Fruit fly (Drosophila melanogaster): ENCODE measurements around the gene Eip74EF.

The Eip74EF gene

DNA sequence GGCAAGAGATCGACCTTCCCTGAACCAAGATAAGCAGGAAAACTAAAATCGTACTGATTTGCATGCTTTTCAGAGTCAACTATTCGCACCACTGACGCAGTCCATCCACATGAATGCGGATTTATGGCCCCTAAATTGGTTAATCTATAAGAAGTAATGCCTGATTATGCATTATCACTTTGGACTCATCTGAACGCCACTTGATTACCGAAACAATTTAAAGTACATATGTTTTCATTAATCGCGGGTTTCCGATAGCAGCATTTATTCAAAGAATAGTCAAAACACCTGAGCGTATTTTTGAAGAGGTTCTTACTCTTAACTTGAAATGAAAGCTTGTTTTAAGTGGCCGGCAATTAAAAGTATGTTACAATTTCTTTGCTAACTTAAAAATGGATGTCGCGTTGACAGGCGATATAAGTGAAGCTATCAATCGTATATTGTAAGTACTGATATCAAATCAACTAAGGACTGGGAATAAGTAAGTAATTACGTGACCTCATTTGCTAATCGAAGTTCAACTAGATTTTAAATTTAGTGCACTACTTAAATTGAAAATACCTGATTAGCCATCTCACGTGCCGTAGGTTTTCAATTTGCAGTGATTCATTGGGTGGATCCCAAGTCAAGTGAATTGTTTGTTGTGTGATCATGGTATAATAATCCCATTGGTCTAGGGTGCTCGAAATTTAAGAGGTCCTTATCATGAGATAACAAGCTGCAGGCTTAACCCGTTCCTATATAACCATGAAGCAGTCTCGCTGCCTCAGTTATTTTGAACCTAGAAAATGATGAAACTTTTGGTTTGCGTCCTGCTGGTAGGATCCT is 69.9 kb downstream of the Eip74EF start, which contains the start of the genes Jon74E and CG7542 (continued):
- TF ChIP-seq disco-r (GFP tag; optimal IDR thresholded peaks at IDR 0.05) (no peak), CG10366 (GFP tag; IDR thresholded peaks at IDR 0.05) (no peak), Camta (GFP tag; optimal IDR thresholded peaks at IDR 0.05) (no peak), CG4707 (GFP tag; optimal IDR thresholded peaks at IDR 0.05) (no peak), CG11093 (GFP tag; IDR thresholded peaks at IDR 0.05) (no peak), sim (GFP tag; IDR thresholded peaks at IDR 0.05) (no peak)

DNA sequence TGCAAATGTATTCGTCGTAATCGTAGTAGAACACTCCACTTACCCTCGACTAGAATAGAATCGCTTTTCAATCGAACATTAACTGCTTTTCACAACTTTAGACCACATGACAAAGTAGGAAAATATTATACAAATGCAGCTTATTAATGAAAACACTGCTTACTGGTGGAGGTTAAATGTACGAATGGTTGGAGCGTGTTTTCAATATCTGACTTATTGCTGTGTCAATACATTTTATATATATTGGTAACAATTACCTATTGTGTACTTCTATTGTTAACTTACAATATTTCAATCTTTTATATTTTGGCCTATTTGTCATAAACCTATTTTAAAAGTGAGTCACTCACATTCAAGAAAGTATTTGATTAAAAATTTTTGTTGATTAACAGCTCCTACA is 79.1 kb downstream of the Eip74EF start:
- TF ChIP-seq CG15514 (GFP tag; optimal IDR thresholded peaks at IDR 0.05) (no peak), crc (GFP tag; optimal IDR thresholded peaks at IDR 0.05) (no peak), corto (GFP tag; optimal IDR thresholded peaks at IDR 0.05) (no peak), Opbp (GFP tag; IDR thresholded peaks at IDR 0.05; ENCODE audit: partially characterized antibody) (no peak), CG5180 (GFP tag; optimal IDR thresholded peaks at IDR 0.05) (no peak)

DNA sequence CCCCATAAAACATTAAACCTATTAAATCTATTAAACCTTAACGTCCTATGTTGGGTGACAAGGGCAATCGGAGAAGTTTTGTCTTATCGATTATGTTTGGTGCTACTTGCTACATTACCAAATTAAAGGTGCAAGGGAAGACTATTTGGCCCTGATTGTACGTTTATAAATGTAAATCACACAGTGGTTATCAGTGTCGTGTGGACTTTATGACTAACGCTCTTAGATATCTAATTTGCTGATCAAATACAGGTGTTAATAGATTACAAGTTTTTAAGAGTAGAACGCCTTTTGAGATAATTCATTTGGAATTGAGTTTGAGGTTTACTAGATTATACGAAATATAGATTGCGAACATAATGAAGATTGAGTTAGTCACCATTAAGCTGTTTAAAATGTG is 80.2 kb downstream of the Eip74EF start:
- TF ChIP-seq BtbVII (GFP tag; optimal IDR thresholded peaks at IDR 0.05) (peak; percentile 65), mirr (GFP tag; optimal IDR thresholded peaks at IDR 0.05) (peak; percentile 66), CG10959 (GFP tag; IDR thresholded peaks at IDR 0.05) (no peak), CG12769 (tag; optimal IDR thresholded peaks at IDR 0.05) (no peak), ewg (GFP tag; optimal IDR thresholded peaks at IDR 0.05) (no peak), Hr51 (GFP tag; optimal IDR thresholded peaks at IDR 0.05) (no peak), odd (GFP tag; optimal IDR thresholded peaks at IDR 0.05) (peak; percentile 30), CG6765 (GFP tag; optimal IDR thresholded peaks at IDR 0.05) (peak; percentile 44), CG7987 (GFP tag; optimal IDR thresholded peaks at IDR 0.05) (peak; percentile 44), Hand (GFP tag; optimal IDR thresholded peaks at IDR 0.05) (no peak), exex (tag; optimal IDR thresholded peaks at IDR 0.05) (peak; percentile 88), sens (GFP tag) (peak; percentile 50), Rx (GFP tag; IDR thresholded peaks at IDR 0.05) (no peak), Eip74EF (GFP tag; optimal IDR thresholded peaks at IDR 0.05) (no peak), CG3281 (GFP tag; optimal IDR thresholded peaks at IDR 0.05) (peak; percentile 47), Fer1 (GFP tag; optimal IDR thresholded peaks at IDR 0.05) (peak; percentile 77), CG13123 (GFP tag; optimal IDR thresholded peaks at IDR 0.05) (no peak), CG12659 (GFP tag; optimal IDR thresholded peaks at IDR 0.05) (peak; percentile 24), sisA (GFP tag; IDR thresholded peaks at IDR 0.05) (no peak), CG17568 (GFP tag; optimal IDR thresholded peaks at IDR 0.05) (peak; percentile 59), HmgZ (tag; optimal IDR thresholded peaks at IDR 0.05) (peak; percentile 32), mld (GFP tag; IDR thresholded peaks at IDR 0.05; ENCODE audit: partially characterized antibody) (no peak), Atf6 (GFP tag; IDR thresholded peaks at IDR 0.05) (0 out of 2 replicates have a peak, but pooled peaks have one; percentile 13), HHEX (GFP tag; optimal IDR thresholded peaks at IDR 0.05) (peak; percentile 26), B-H2 (GFP tag; optimal IDR thresholded peaks at IDR 0.05) (peak; percentile 50), Med (GFP tag) (peak; percentile 67), CG31388 (GFP tag; optimal IDR thresholded peaks at IDR 0.05) (no peak), CG6854 (GFP tag; optimal IDR thresholded peaks at IDR 0.05) (peak; percentile 5), CG18599 (GFP tag; optimal IDR thresholded peaks at IDR 0.05) (peak; percentile 50), CG6813 (GFP tag; optimal IDR thresholded peaks at IDR 0.05) (peak; percentile 43), ems (GFP tag; optimal IDR thresholded peaks at IDR 0.05) (no peak), sug (tag; optimal IDR thresholded peaks at IDR 0.05) (peak; percentile 59), grn (GFP tag; optimal IDR thresholded peaks at IDR 0.05) (peak; percentile 62), CG12391 (tag; optimal IDR thresholded peaks at IDR 0.05) (no peak)
